Worm (Caenorhabditis elegans) whole organism, L3 larva: ENCODE measurements around the gene Y60C6A.2.

Source experiments
- ZK546.5 ChIP-seq: sonication (generic microtip); optimal IDR thresholded peaks from 2 replicates; lab custom pipeline; 2017; ENCODE audit warnings: missing biosample characterization, missing genetic modification characterization
- aly-2 ChIP-seq: fragments of 150-350 bp; optimal IDR thresholded peaks from 2 replicates; lab custom pipeline; 2014; ENCODE audit warnings: missing biosample characterization, missing genetic modification characterization
- ama-1 ChIP-seq: fragments of 150-350 bp; optimal IDR thresholded peaks from 2 replicates; lab custom pipeline; 2018
- ceh-16 ChIP-seq: sonication (generic microtip); optimal IDR thresholded peaks from 2 replicates; lab custom pipeline; 2017; ENCODE audit warnings: missing biosample characterization, missing genetic modification characterization
- ceh-28 ChIP-seq: fragments of 150-350 bp; optimal IDR thresholded peaks from 2 replicates; lab custom pipeline; 2014; ENCODE audit warnings: missing biosample characterization, missing genetic modification reagents, missing genetic modification characterization
- ceh-82 ChIP-seq: fragments of 150-350 bp; optimal IDR thresholded peaks from 2 replicates; lab custom pipeline; 2014; ENCODE audit warnings: missing biosample characterization, missing genetic modification characterization
- ceh-9 ChIP-seq: sonication (generic microtip); optimal IDR thresholded peaks from 2 replicates; lab custom pipeline; 2018; ENCODE audit warnings: missing biosample characterization, missing genetic modification characterization
- daf-12 ChIP-seq: fragments of 150-350 bp; optimal IDR thresholded peaks from 2 replicates; lab custom pipeline; 2014; ENCODE audit warnings: missing biosample characterization, missing genetic modification reagents, missing genetic modification characterization
- egl-27 ChIP-seq: sonication (generic microtip); optimal IDR thresholded peaks from 4 replicates; lab custom pipeline; 2017; ENCODE audit warnings: missing biosample characterization, missing genetic modification reagents, missing genetic modification characterization
- egl-5 ChIP-seq: fragments of 150-350 bp; optimal IDR thresholded peaks from 2 replicates; lab custom pipeline; 2017; ENCODE audit warnings: missing biosample characterization, missing genetic modification reagents, missing genetic modification characterization, inconsistent platforms
- elt-1 ChIP-seq: fragments of 150-350 bp; optimal IDR thresholded peaks from 2 replicates; lab custom pipeline; 2014; ENCODE audit warnings: missing biosample characterization, missing genetic modification characterization
- elt-2 ChIP-seq: sonication (generic microtip); optimal IDR thresholded peaks from 2 replicates; lab custom pipeline; 2016; ENCODE audit warnings: missing genetic modification reagents, mild to moderate bottlenecking, missing genetic modification characterization, missing compliant biosample characterization
- elt-3 ChIP-seq, 3 experiments: fragments of 150-350 bp in 1 of 3; sonication (generic microtip) in 2 of 3; optimal IDR thresholded peaks; 2 replicates in 2 of 3; 4 replicates in 1 of 3; lab custom pipeline; 2014 to 2017; ENCODE audit warnings: missing biosample characterization in 3 of 3, missing genetic modification characterization in 3 of 3
- eor-1 ChIP-seq, 2 experiments: fragments of 150-350 bp; optimal IDR thresholded peaks; 2 replicates each; lab custom pipeline; 2014 to 2018; ENCODE audit warnings: missing biosample characterization in 2 of 2, missing genetic modification characterization in 2 of 2
- fkh-10 ChIP-seq: sonication (generic microtip); optimal IDR thresholded peaks from 2 replicates; lab custom pipeline; 2017; ENCODE audit warnings: missing biosample characterization, missing genetic modification reagents, missing genetic modification characterization
- fkh-2 ChIP-seq: fragments of 150-350 bp; optimal IDR thresholded peaks from 2 replicates; lab custom pipeline; 2014; ENCODE audit warnings: missing biosample characterization, missing genetic modification reagents, missing genetic modification characterization
- fos-1 ChIP-seq: fragments of 150-350 bp; optimal IDR thresholded peaks from 2 replicates; lab custom pipeline; 2014; ENCODE audit warnings: missing biosample characterization, missing genetic modification characterization
- jun-1 ChIP-seq: fragments of 150-350 bp; optimal IDR thresholded peaks from 2 replicates; lab custom pipeline; 2014; ENCODE audit warnings: missing biosample characterization, missing genetic modification reagents, missing genetic modification characterization
- lin-15B ChIP-seq: fragments of 150-350 bp; optimal IDR thresholded peaks from 2 replicates; lab custom pipeline; 2014; ENCODE audit warnings: missing biosample characterization, missing genetic modification characterization
- lin-39 ChIP-seq: fragments of 150-350 bp; optimal IDR thresholded peaks from 2 replicates; lab custom pipeline; 2018; ENCODE audit warnings: missing biosample characterization, missing genetic modification reagents, missing genetic modification characterization
- lsy-12 ChIP-seq: sonication (generic microtip); optimal IDR thresholded peaks from 2 replicates; lab custom pipeline; 2016; ENCODE audit warnings: mild to moderate bottlenecking, missing genetic modification characterization, missing compliant biosample characterization
- mdl-1 ChIP-seq: fragments of 150-350 bp; optimal IDR thresholded peaks from 2 replicates; lab custom pipeline; 2014; ENCODE audit warnings: missing biosample characterization, missing genetic modification characterization
- mml-1 ChIP-seq: fragments of 150-350 bp; sonication (generic microtip); optimal IDR thresholded peaks from 3 replicates; lab custom pipeline; 2014; ENCODE audit warnings: missing biosample characterization, missing genetic modification characterization
- nfya-1 ChIP-seq: sonication (generic microtip); optimal IDR thresholded peaks from 2 replicates; lab custom pipeline; 2017; ENCODE audit warnings: missing genetic modification characterization, mild to moderate bottlenecking, missing compliant biosample characterization, antibody characterized with exemption, moderate library complexity; ENCODE audit not compliant: insufficient read depth
- nhr-11 ChIP-seq: fragments of 150-350 bp; optimal IDR thresholded peaks from 2 replicates; lab custom pipeline; 2014; ENCODE audit warnings: missing biosample characterization, missing genetic modification characterization
- nhr-12 ChIP-seq: fragments of 150-350 bp; optimal IDR thresholded peaks from 2 replicates; lab custom pipeline; 2014; ENCODE audit warnings: missing biosample characterization, missing genetic modification characterization
- nhr-23 ChIP-seq: fragments of 150-350 bp; optimal IDR thresholded peaks from 2 replicates; lab custom pipeline; 2014; ENCODE audit warnings: missing biosample characterization, missing genetic modification reagents, missing genetic modification characterization
- nhr-237 ChIP-seq: fragments of 150-350 bp; optimal IDR thresholded peaks from 2 replicates; lab custom pipeline; 2014; ENCODE audit warnings: missing biosample characterization, missing genetic modification characterization
- nhr-25 ChIP-seq: sonication (generic microtip); optimal IDR thresholded peaks from 2 replicates; lab custom pipeline; 2017; ENCODE audit warnings: missing biosample characterization, missing genetic modification characterization
- nhr-28 ChIP-seq: fragments of 150-350 bp; optimal IDR thresholded peaks from 2 replicates; lab custom pipeline; 2014; ENCODE audit warnings: missing biosample characterization, missing genetic modification characterization
- nhr-43 ChIP-seq: sonication (generic microtip); optimal IDR thresholded peaks from 2 replicates; lab custom pipeline; 2016; ENCODE audit warnings: mild to moderate bottlenecking, missing genetic modification characterization, missing compliant biosample characterization; ENCODE audit not compliant: poor library complexity, severe bottlenecking
- nhr-67 ChIP-seq: fragments of 150-350 bp; optimal IDR thresholded peaks from 2 replicates; lab custom pipeline; 2014; ENCODE audit warnings: missing biosample characterization, missing genetic modification characterization
- nhr-76 ChIP-seq: fragments of 150-350 bp; sonication (generic microtip); optimal IDR thresholded peaks from 5 replicates; lab custom pipeline; 2014; ENCODE audit warnings: missing biosample characterization, missing genetic modification characterization
- nhr-77 ChIP-seq: fragments of 150-350 bp; optimal IDR thresholded peaks from 2 replicates; lab custom pipeline; 2014; ENCODE audit warnings: missing biosample characterization, missing genetic modification characterization
- pha-4 ChIP-seq: fragments of 150-350 bp; optimal IDR thresholded peaks from 2 replicates; lab custom pipeline; 2014; ENCODE audit warnings: missing biosample characterization, missing genetic modification reagents, missing genetic modification characterization
- pqm-1 ChIP-seq: fragments of 150-350 bp; optimal IDR thresholded peaks from 2 replicates; lab custom pipeline; 2017; ENCODE audit warnings: missing biosample characterization, missing genetic modification characterization, inconsistent platforms
- sea-2 ChIP-seq: fragments of 150-350 bp; sonication (generic microtip); optimal IDR thresholded peaks from 4 replicates; lab custom pipeline; 2014; ENCODE audit warnings: missing biosample characterization, missing genetic modification reagents, missing genetic modification characterization
- skn-1 ChIP-seq: fragments of 150-350 bp; optimal IDR thresholded peaks from 2 replicates; lab custom pipeline; 2014; ENCODE audit warnings: missing biosample characterization, missing genetic modification characterization
- snpc-4 ChIP-seq: fragments of 150-350 bp; optimal IDR thresholded peaks from 2 replicates; lab custom pipeline; 2014; ENCODE audit warnings: missing biosample characterization, missing genetic modification characterization
- tbx-2 ChIP-seq: sonication (generic microtip); optimal IDR thresholded peaks from 2 replicates; lab custom pipeline; 2016; ENCODE audit warnings: mild to moderate bottlenecking, missing genetic modification characterization, missing compliant biosample characterization
- unc-39 ChIP-seq: sonication (generic microtip); optimal IDR thresholded peaks from 4 replicates; lab custom pipeline; 2017; ENCODE audit warnings: missing biosample characterization, missing genetic modification characterization
- unc-62 ChIP-seq: fragments of 150-350 bp; sonication (generic microtip); optimal IDR thresholded peaks from 4 replicates; lab custom pipeline; 2014; ENCODE audit warnings: missing biosample characterization, missing genetic modification reagents, missing genetic modification characterization
- ztf-11 ChIP-seq: fragments of 150-350 bp; optimal IDR thresholded peaks from 2 replicates; lab custom pipeline; 2014; ENCODE audit warnings: missing biosample characterization, missing genetic modification characterization
- ztf-4 ChIP-seq: fragments of 150-350 bp; optimal IDR thresholded peaks from 2 replicates; lab custom pipeline; 2014; ENCODE audit warnings: missing biosample characterization, missing genetic modification characterization

The Y60C6A.2 gene

DNA sequence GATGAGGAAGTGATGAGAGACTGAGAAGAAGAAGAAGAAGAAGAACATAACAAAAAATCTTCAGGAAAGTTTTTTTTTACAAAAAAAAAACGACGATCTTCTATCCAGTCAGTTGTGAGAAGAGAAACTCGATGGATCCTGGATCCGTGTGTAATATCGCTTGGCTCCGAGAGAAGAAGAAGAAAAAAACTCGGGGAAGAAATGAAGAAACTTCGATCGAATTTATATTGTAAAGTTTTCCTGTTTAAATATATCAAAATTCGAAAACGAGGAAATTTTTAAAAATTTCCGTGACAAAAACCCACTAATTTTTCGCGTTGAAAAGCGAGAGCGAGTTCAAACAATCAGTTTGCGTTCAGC is 38.1 kb upstream of the Y60C6A.2 start, which contains the start of gene adss-1:
adss-1 (minus strand) TSS at position 101 of the 360 bp plus-strand sequence.
- TF ChIP-seq nhr-77 (tag; lab: Kevin White, UChicago) (no peak), aly-2 (tag; lab: Kevin White, UChicago) (no peak), nhr-25 (tag; lab: Kevin White, UChicago) (no peak)

DNA sequence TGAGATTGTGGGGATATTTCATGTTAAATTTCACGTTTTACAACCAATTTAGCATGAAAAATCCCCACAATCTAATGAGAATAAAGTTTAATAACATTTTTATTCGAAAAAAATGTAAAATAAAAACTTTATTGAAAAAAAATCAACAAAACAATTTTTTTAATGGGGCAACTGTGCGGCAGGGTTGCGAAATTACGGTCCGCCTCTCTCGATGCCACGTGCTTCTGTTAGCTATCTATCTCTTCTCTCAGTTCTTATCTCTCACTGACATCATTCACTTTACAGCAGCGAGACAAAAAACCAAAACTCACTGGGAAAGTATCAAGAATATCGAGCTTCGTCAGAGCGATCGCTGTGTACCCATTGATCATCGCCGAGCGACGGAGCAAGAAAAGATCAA is 35.4 kb upstream of the Y60C6A.2 start:
- TF ChIP-seq mdl-1 (tag; lab: Kevin White, UChicago) (peak; percentile 0), fkh-2 (no peak), nfya-1 (peak; percentile 16), nhr-12 (tag; lab: Kevin White, UChicago) (no peak), ceh-82 (tag; lab: Kevin White, UChicago) (no peak), ama-1 (peak; percentile 2), sea-2 (GFP tag; lab: Kevin White, UChicago) (no peak), elt-2 (tag; lab: Kevin White, UChicago) (peak; percentile 27), ceh-9 (no peak)

DNA sequence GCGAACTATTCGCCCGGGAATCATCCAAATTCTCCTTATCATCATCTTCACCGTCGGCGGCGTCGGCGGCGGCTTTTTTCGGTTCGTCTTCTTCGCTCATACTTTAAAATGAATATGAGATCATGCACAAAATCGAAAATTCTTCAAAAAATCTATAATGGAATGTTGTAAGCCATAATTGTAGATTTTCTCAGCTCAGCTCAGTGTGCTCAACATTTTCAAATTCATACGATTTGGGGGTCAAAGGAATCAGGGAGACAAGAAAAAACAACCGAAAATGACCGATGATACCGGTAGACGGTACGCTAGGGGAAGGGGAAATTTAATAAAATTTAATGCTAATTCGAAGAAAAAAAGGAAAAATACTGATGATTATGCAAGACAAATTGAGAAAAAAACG is 33.3 kb upstream of the Y60C6A.2 start, which contains the start of gene ccep-97:
ccep-97 (minus strand) TSS at position 101 of the 400 bp plus-strand sequence.
- TF ChIP-seq ceh-82 (tag; lab: Kevin White, UChicago) (no peak), ztf-4 (tag; lab: Kevin White, UChicago) (no peak), nhr-12 (tag; lab: Kevin White, UChicago) (no peak), sea-2 (GFP tag; lab: Kevin White, UChicago) (no peak)

DNA sequence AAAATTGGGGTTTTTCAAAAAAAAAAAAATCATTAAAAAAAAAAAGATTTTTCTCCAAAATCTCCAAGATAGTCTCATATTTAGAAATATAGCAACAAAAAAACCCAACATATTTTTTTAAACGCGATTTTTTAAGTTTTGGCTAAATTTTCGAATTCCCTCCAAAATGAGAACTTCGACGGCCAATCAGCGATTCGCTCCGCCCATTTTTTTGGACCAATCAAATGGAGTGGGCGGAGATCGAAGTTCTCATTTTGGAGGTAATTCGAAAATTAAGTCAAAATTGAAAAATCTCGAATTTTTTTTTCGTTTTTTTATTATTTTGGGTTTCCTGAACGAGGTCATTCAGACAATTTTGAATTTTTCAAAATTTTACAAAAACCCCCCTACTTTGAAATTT is 28.6 kb upstream of the Y60C6A.2 start:
- TF ChIP-seq nfya-1 (peak; percentile 65), ZK546.5 (tag; lab: Kevin White, UChicago) (no peak)
- TF ChIP-seq, all 47 proteins: peak for 1

DNA sequence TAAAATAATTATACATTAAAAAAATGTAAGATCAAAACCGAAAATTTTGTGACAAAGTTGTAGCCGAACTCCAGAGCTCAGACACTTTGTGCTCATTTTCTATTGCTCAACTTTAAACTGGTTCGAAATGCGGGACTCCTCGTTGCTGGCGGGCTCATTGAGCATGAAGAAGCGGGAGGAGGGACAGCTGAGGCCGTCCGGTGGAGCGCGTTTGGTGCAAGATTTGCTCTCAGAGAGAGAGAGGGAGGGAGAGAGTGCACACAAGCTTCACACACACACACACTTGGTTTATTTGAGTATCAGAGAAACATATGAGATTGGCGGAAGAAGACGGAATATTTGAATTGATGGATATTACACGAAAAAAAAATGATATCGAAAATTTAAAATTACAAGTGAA is 25.4 kb upstream of the Y60C6A.2 start:
- TF ChIP-seq nhr-77 (tag; lab: Kevin White, UChicago) (no peak), skn-1 (tag; lab: Kevin White, UChicago) (no peak), unc-62 (GFP tag; lab: Kevin White, UChicago) (no peak), fkh-10 (no peak), fkh-2 (no peak), ceh-28 (no peak), mml-1 (tag; lab: Kevin White, UChicago) (no peak), ceh-82 (tag; lab: Kevin White, UChicago) (no peak), eor-1 (tag; optimal IDR thresholded peaks at IDR 0.05; lab: Kevin White, UChicago) (no peak), elt-1 (tag; lab: Kevin White, UChicago) (no peak), ztf-11 (tag; lab: Kevin White, UChicago) (no peak), ZK546.5 (tag; lab: Kevin White, UChicago) (no peak), nhr-76 (tag; lab: Kevin White, UChicago) (no peak), nhr-28 (tag; lab: Kevin White, UChicago) (no peak), nhr-67 (no peak), lin-15B (tag; lab: Kevin White, UChicago) (peak; percentile 82), fos-1 (tag; lab: Kevin White, UChicago) (no peak), nhr-25 (tag; lab: Kevin White, UChicago) (no peak), tbx-2 (tag; lab: Kevin White, UChicago) (no peak), nhr-11 (tag; lab: Kevin White, UChicago) (no peak), lsy-12 (tag; lab: Kevin White, UChicago) (no peak), nfya-1 (peak; percentile 63), unc-39 (tag; lab: Kevin White, UChicago) (no peak), egl-5 (no peak), snpc-4 (tag; lab: Kevin White, UChicago) (peak; percentile 48), lin-39 (peak; percentile 56), ceh-9 (no peak), elt-2 (tag; lab: Kevin White, UChicago) (no peak), nhr-43 (no peak), ceh-16 (tag; lab: Kevin White, UChicago) (no peak), aly-2 (tag; lab: Kevin White, UChicago) (no peak), sea-2 (GFP tag; lab: Kevin White, UChicago) (no peak), jun-1 (tag; lab: Kevin White, UChicago) (no peak), egl-27 (tag; lab: Kevin White, UChicago) (no peak), elt-3 (tag; optimal IDR thresholded peaks at IDR 0.05; lab: Kevin White, UChicago) (no peak), ztf-4 (tag; lab: Kevin White, UChicago) (no peak), nhr-237 (tag; lab: Kevin White, UChicago) (no peak), pha-4 (peak; percentile 9), daf-12 (no peak), ama-1 (no peak), nhr-12 (tag; lab: Kevin White, UChicago) (no peak), pqm-1 (no peak), mdl-1 (tag; lab: Kevin White, UChicago) (no peak), nhr-23 (no peak)
